Fruit fly (Drosophila melanogaster): ENCODE results near the gene CG15056.

DNA sequence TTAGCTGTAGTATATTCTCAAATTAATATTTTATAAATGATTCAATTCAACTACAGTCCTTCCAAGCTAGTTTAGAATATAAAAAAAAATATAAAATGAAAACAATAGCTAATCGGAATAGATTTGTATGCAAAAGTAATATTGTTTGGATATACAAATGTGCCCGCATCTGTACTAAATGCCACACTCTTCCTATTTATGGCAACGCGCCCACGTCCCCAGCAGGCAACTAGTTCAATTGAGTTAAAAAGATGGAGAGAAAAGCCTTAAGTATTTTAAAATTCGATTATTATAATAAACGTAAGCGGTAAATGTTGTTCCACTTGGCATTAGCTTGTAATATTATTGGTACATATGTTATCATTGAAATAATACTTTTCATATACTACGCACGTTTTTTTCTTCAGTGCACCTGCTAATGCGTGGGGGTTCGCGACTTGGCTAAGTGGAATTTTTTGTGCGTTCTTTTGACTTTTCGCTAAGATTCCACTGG is 9.6 kb upstream of the CG15056 start:
- no peak for TF ChIP-seq CG8478 (optimal IDR thresholded peaks at IDR 0.05)
- TF ChIP-seq CTCF (optimal IDR thresholded peaks at IDR 0.05): no peak
